Fruit fly (Drosophila melanogaster): ENCODE results near the gene CG2680.

The CG2680 gene

DNA sequence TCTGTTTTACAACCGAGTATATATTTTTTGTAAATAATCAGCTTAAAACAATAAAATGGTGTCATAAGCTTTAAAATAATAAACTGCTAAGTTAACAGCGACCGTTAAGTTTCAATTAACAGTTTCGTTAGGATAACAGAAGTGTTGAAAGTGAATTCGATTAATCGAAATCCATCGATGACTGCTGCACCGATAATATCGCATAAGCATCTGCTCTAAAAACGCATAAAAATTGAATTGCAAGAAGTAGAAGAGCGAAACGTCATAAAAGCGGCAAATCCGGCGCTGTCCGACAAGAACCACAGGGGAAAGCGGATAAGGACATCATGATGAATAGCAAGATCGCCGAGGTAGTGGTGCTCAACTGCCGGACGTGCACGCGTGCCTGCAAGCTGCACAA lies 20.3 kb upstream of the CG2680 start, which contains the start of gene dwg (continued):
- no peak for TF ChIP-seq run (tag; optimal IDR thresholded peaks at IDR 0.05)
- no peak for TF ChIP-seq CG14441 (GFP tag; IDR thresholded peaks at IDR 0.05)
- TF ChIP-seq CG4328 (GFP tag; optimal IDR thresholded peaks at IDR 0.05) = no peak
- no peak for TF ChIP-seq Lpt (GFP tag; optimal IDR thresholded peaks at IDR 0.05)
- TF ChIP-seq CG10543 (GFP tag; optimal IDR thresholded peaks at IDR 0.05) = no peak
- TF ChIP-seq CG9797 (GFP tag; optimal IDR thresholded peaks at IDR 0.05) = no peak
- no peak for TF ChIP-seq CG2120 (GFP tag; optimal IDR thresholded peaks at IDR 0.05)
- no peak for TF ChIP-seq pan (optimal IDR thresholded peaks at IDR 0.05)
- TF ChIP-seq pan (GFP tag; optimal IDR thresholded peaks at IDR 0.05 in 1 of 2, IDR thresholded peaks at IDR 0.05 in 1 of 2) = no peak
- peak in 1 of 2 experiments; percentile 32 for TF ChIP-seq crp (GFP tag; optimal IDR thresholded peaks at IDR 0.05)
- no peak for TF ChIP-seq Spps (tag; optimal IDR thresholded peaks at IDR 0.05)
- no peak for TF ChIP-seq CG11247 (GFP tag; IDR thresholded peaks at IDR 0.05)
- TF ChIP-seq Antp (GFP tag; optimal IDR thresholded peaks at IDR 0.05) = no peak
- no peak for TF ChIP-seq CG3163 (GFP tag; optimal IDR thresholded peaks at IDR 0.05)
- TF ChIP-seq pita (GFP tag; optimal IDR thresholded peaks at IDR 0.05) = no peak
- no peak for TF ChIP-seq kay (GFP tag; optimal IDR thresholded peaks at IDR 0.05)
- TF ChIP-seq dmrt99B (tag; optimal IDR thresholded peaks at IDR 0.05) = no peak
- peak; percentile 75; the same call in 2 of the 3 replicates for TF ChIP-seq knrl (GFP tag; IDR thresholded peaks at IDR 0.05; ENCODE audit: partially characterized antibody)
- no peak for TF ChIP-seq CG18619 (GFP tag; optimal IDR thresholded peaks at IDR 0.05)
- no peak for TF ChIP-seq CG12769 (tag; optimal IDR thresholded peaks at IDR 0.05)
- peak; percentile 82 for TF ChIP-seq HLH4C (GFP tag; IDR thresholded peaks at IDR 0.05; ENCODE audit: partially characterized antibody)
- TF ChIP-seq row (GFP tag; IDR thresholded peaks at IDR 0.05) = peak; percentile 17; the same call in 1 of the 3 replicates
- TF ChIP-seq CG6791 (GFP tag; IDR thresholded peaks at IDR 0.05; ENCODE audit: partially characterized antibody) = peak; percentile 87
- TF ChIP-seq CG13894 (tag; optimal IDR thresholded peaks at IDR 0.05) = no peak
- no peak for TF ChIP-seq CG4820 (GFP tag; optimal IDR thresholded peaks at IDR 0.05)
- TF ChIP-seq dimm (GFP tag; IDR thresholded peaks at IDR 0.05) = no peak
- TF ChIP-seq oc (tag; optimal IDR thresholded peaks at IDR 0.05) = no peak
- TF ChIP-seq HHEX (GFP tag; optimal IDR thresholded peaks at IDR 0.05) = no peak
- peak; percentile 54 for TF ChIP-seq E2f2 (GFP tag; IDR thresholded peaks at IDR 0.05)
- no peak for TF ChIP-seq dan (GFP tag; IDR thresholded peaks at IDR 0.05)
- TF ChIP-seq CG3407 (GFP tag; optimal IDR thresholded peaks at IDR 0.05) = no peak
- TF ChIP-seq sna (GFP tag; IDR thresholded peaks at IDR 0.05; ENCODE audit: partially characterized antibody) = peak; percentile 81
- no peak for TF ChIP-seq odd (GFP tag; optimal IDR thresholded peaks at IDR 0.05)
- TF ChIP-seq stwl (tag; optimal IDR thresholded peaks at IDR 0.05) = peak; percentile 59
- no peak for TF ChIP-seq CG11696 (GFP tag; IDR thresholded peaks at IDR 0.05)
- peak; percentile 82 for TF ChIP-seq CG34224 (GFP tag; IDR thresholded peaks at IDR 0.05; ENCODE audit: partially characterized antibody)
- TF ChIP-seq CG5953 (GFP tag; IDR thresholded peaks at IDR 0.05) = no peak
- no peak for TF ChIP-seq wek (GFP tag; optimal IDR thresholded peaks at IDR 0.05)
- no peak for TF ChIP-seq BtbVII (GFP tag; optimal IDR thresholded peaks at IDR 0.05)
- TF ChIP-seq Ravus (GFP tag; IDR thresholded peaks at IDR 0.05) = no peak
- TF ChIP-seq Ssrp (tag; optimal IDR thresholded peaks at IDR 0.05) = no peak
- no peak for TF ChIP-seq CG14014 (GFP tag; IDR thresholded peaks at IDR 0.05)
- no peak for TF ChIP-seq CG5180 (GFP tag; optimal IDR thresholded peaks at IDR 0.05)
- no peak for TF ChIP-seq CG11093 (GFP tag; IDR thresholded peaks at IDR 0.05)
- peak; percentile 75 for TF ChIP-seq Blimp-1 (GFP tag; optimal IDR thresholded peaks at IDR 0.05)
- TF ChIP-seq CG1603 (tag; optimal IDR thresholded peaks at IDR 0.05) = no peak
- no peak for TF ChIP-seq Hmr (GFP tag; optimal IDR thresholded peaks at IDR 0.05)
- no peak for TF ChIP-seq CG13296 (GFP tag; optimal IDR thresholded peaks at IDR 0.05)
- TF ChIP-seq nerfin-1 (tag; optimal IDR thresholded peaks at IDR 0.05) = no peak
- TF ChIP-seq CG4404 (GFP tag; IDR thresholded peaks at IDR 0.05) = no peak
- TF ChIP-seq Adf1 (GFP tag; IDR thresholded peaks at IDR 0.05) = no peak

All from whole organism, embryonic.